Fruit fly (Drosophila melanogaster) whole organism: Measurements from ENCODE around the gene CG9300.

Experiments used
- CG8478 ChIP-seq: fragments of >200 bp; optimal IDR thresholded peaks from 2 replicates; lab custom pipeline; 2018; ENCODE audit warnings: inconsistent platforms
- Dll ChIP-seq: fragments of >200 bp; optimal IDR thresholded peaks from 2 replicates; lab custom pipeline; 2017
- EcR ChIP-seq, 2 experiments: fragments of >200 bp; optimal IDR thresholded peaks; 2 replicates each; lab custom pipeline; 2017; ENCODE audit warnings: missing biosample characterization in 2 of 2, missing genetic modification characterization in 2 of 2, missing genetic modification reagents in 2 of 2
- pan ChIP-seq: fragments of >200 bp; optimal IDR thresholded peaks from 2 replicates; lab custom pipeline; 2017
- psq ChIP-seq: fragments of >200 bp; optimal IDR thresholded peaks from 2 replicates; lab custom pipeline; 2017

- TF ChIP-seq Dll (lab: Kevin White, UChicago) (no peak), pan (no peak), EcR (GFP tag; optimal IDR thresholded peaks at IDR 0.05; lab: Kevin White, UChicago) (no peak), psq (lab: Kevin White, UChicago) (no peak), CG8478 (no peak)
Measured at dm6 chr3L:19579346-19579745, 27.1 kb downstream of the CG9300 start.
